Fruit fly (Drosophila melanogaster): ENCODE data around the gene Pbgs.

DNA sequence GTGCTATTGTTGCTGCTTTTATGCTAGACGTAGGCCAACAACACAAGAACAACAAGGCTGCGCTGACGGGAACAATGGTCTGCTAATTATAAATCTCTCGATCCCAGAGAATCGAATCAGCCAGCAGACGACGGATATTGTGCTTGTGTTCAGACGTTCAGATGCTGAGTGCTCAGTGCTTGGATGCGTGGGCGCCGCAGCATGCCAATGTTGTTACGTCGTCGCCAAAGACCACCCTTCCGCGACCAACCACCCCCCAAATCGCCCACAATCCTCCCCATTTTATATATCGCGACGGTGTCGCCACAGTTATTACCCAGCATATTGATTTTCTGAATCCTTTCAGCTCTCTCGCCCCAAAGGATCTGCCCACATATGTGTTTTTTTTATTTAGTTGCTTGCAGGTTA is 6.7 kb upstream of the Pbgs start:
- TF ChIP-seq HLH106 (tag; optimal IDR thresholded peaks at IDR 0.05), result no peak
- TF ChIP-seq Abd-B (GFP tag; optimal IDR thresholded peaks at IDR 0.05), result no peak
- TF ChIP-seq sv (GFP tag; optimal IDR thresholded peaks at IDR 0.05), result no peak
- TF ChIP-seq woc (GFP tag; optimal IDR thresholded peaks at IDR 0.05), result no peak
- no peak for TF ChIP-seq sage (GFP tag; optimal IDR thresholded peaks at IDR 0.05)
- no peak for TF ChIP-seq CG9705 (GFP tag; optimal IDR thresholded peaks at IDR 0.05)
- TF ChIP-seq usp (GFP tag; optimal IDR thresholded peaks at IDR 0.05), result no peak
- no peak for TF ChIP-seq dsf (GFP tag; optimal IDR thresholded peaks at IDR 0.05; ENCODE audit: borderline replicate concordance)
- TF ChIP-seq psq (GFP tag; optimal IDR thresholded peaks at IDR 0.05), result no peak
- TF ChIP-seq pan (optimal IDR thresholded peaks at IDR 0.05), result no peak
- TF ChIP-seq CG32264 (GFP tag; optimal IDR thresholded peaks at IDR 0.05), result no peak
- no peak for TF ChIP-seq N (GFP tag; optimal IDR thresholded peaks at IDR 0.05)
- TF ChIP-seq br (GFP tag; optimal IDR thresholded peaks at IDR 0.05), result no peak

All from whole organism, wandering third instar larva.